Worm (Caenorhabditis elegans) whole organism, early embryonic: ENCODE data around the gene clec-4.

Experiments
- B0310.2 ChIP-seq: sonication (generic microtip); optimal IDR thresholded peaks from 2 replicates; lab custom pipeline; 2016; ENCODE audit warnings: mild to moderate bottlenecking, missing genetic modification characterization, missing compliant biosample characterization
- F13C5.2 ChIP-seq: sonication (generic microtip); optimal IDR thresholded peaks from 2 replicates; lab custom pipeline; 2017; ENCODE audit warnings: mild to moderate bottlenecking, missing genetic modification characterization, inconsistent platforms, missing compliant biosample characterization
- aly-1 ChIP-seq: sonication (generic microtip); optimal IDR thresholded peaks from 2 replicates; lab custom pipeline; 2016; ENCODE audit warnings: missing genetic modification characterization, missing compliant biosample characterization
- ama-1 ChIP-seq: fragments of 150-350 bp; optimal IDR thresholded peaks from 2 replicates; lab custom pipeline; 2014
- ceh-13 ChIP-seq: fragments of 200-800 bp; sonication (Bioruptor generic); optimal IDR thresholded peaks from 2 replicates; lab custom pipeline; 2018; ENCODE audit warnings: mild to moderate bottlenecking, missing genetic modification characterization, missing compliant biosample characterization
- ceh-36 ChIP-seq: sonication (generic microtip); optimal IDR thresholded peaks from 2 replicates; lab custom pipeline; 2016; ENCODE audit warnings: missing genetic modification characterization, inconsistent platforms, missing compliant biosample characterization
- ets-7 ChIP-seq: sonication (generic microtip); optimal IDR thresholded peaks from 2 replicates; lab custom pipeline; 2016; ENCODE audit warnings: missing genotype, missing genetic modification characterization, missing compliant biosample characterization
- flt-1 ChIP-seq: fragments of 200-800 bp; sonication (Bioruptor generic); IDR thresholded peaks from 2 replicates; pipeline ENCODE4 v1.3.6; 2022; ENCODE audit warnings: missing genetic modification characterization, missing compliant biosample characterization
- hmbx-1 ChIP-seq: sonication (generic microtip); optimal IDR thresholded peaks from 2 replicates; lab custom pipeline; 2016; ENCODE audit warnings: mild to moderate bottlenecking, missing genetic modification characterization, missing compliant biosample characterization
- hmg-4 ChIP-seq: fragments of 200-800 bp; sonication (Bioruptor generic); optimal IDR thresholded peaks from 2 replicates; lab custom pipeline; 2018; ENCODE audit warnings: mild to moderate bottlenecking, missing genetic modification characterization, missing compliant biosample characterization
- hnd-1 ChIP-seq: sonication (generic microtip); optimal IDR thresholded peaks from 2 replicates; lab custom pipeline; 2016; ENCODE audit warnings: missing genetic modification characterization, missing compliant biosample characterization
- pes-1 ChIP-seq: fragments of 200-800 bp; sonication (Bioruptor generic); IDR thresholded peaks from 2 replicates; pipeline ENCODE4 v1.3.6; 2022; ENCODE audit warnings: missing genetic modification reagents, missing genetic modification characterization, missing compliant biosample characterization
- scrt-1 ChIP-seq: fragments of 200-800 bp; sonication (Bioruptor generic); IDR thresholded peaks from 2 replicates; pipeline ENCODE4 v1.3.6; 2022; ENCODE audit warnings: missing genetic modification characterization, missing compliant biosample characterization
- sea-1 ChIP-seq: fragments of 200-800 bp; sonication (Bioruptor generic); conservative IDR thresholded peaks from 2 replicates; pipeline ENCODE4 v1.3.6; 2022; ENCODE audit warnings: missing genetic modification characterization, missing compliant biosample characterization
- tbx-11 ChIP-seq: fragments of 200-800 bp; sonication (Bioruptor generic); IDR thresholded peaks from 2 replicates; pipeline ENCODE4 v1.3.6; 2022; ENCODE audit warnings: missing genetic modification characterization, missing compliant biosample characterization
- tbx-37 ChIP-seq: fragments of 200-800 bp; sonication (Bioruptor generic); conservative IDR thresholded peaks from 2 replicates; pipeline ENCODE4 v1.3.6; 2022; ENCODE audit warnings: missing genetic modification reagents, missing genetic modification characterization, missing compliant biosample characterization
- tra-4 ChIP-seq: sonication (generic microtip); optimal IDR thresholded peaks from 2 replicates; lab custom pipeline; 2017; ENCODE audit warnings: missing genetic modification characterization, missing compliant biosample characterization

The clec-4 gene

ce11 chrII:12574668-12575067, 6.2 kb downstream of the clec-4 start, which contains the start of gene Y38E10A.3:
TSS of gene Y38E10A.3 (minus strand) at chrII:12574768.
- no peak for TF ChIP-seq tra-4 (tag; lab: Kevin White, UChicago)
- no peak for TF ChIP-seq scrt-1 (GFP tag; lab: Robert Waterston, UW)
- no peak for TF ChIP-seq aly-1 (tag; lab: Kevin White, UChicago)
- no peak for TF ChIP-seq flt-1 (GFP tag; lab: Robert Waterston, UW)
- TF ChIP-seq hnd-1 (tag; lab: Kevin White, UChicago) = no peak
- TF ChIP-seq hmg-4 (GFP tag; lab: Kevin White, UChicago) = no peak
- TF ChIP-seq ets-7 (tag; lab: Kevin White, UChicago) = no peak
- TF ChIP-seq tbx-37 (GFP tag; lab: Robert Waterston, UW) = no peak

- TF ChIP-seq hmg-4 (GFP tag; lab: Kevin White, UChicago) (no peak), sea-1 (GFP tag; lab: Robert Waterston, UW) (no peak), scrt-1 (GFP tag; lab: Robert Waterston, UW) (no peak), ets-7 (tag; lab: Kevin White, UChicago) (no peak), aly-1 (tag; lab: Kevin White, UChicago) (no peak), ceh-13 (GFP tag; lab: Kevin White, UChicago) (no peak), F13C5.2 (no peak), flt-1 (GFP tag; lab: Robert Waterston, UW) (no peak), pes-1 (GFP tag; lab: Robert Waterston, UW) (no peak), ceh-36 (no peak), tbx-37 (GFP tag; lab: Robert Waterston, UW) (no peak), tra-4 (tag; lab: Kevin White, UChicago) (no peak), hmbx-1 (tag; lab: Kevin White, UChicago) (no peak), B0310.2 (tag; lab: Kevin White, UChicago) (no peak), tbx-11 (GFP tag; lab: Robert Waterston, UW) (no peak), ama-1 (lab: Kevin White, UChicago) (no peak), hnd-1 (tag; lab: Kevin White, UChicago) (no peak)
Observed at ce11 chrII:12573541-12573940, 7.4 kb downstream of the clec-4 start, which contains the start of gene Y38E10A.2. TSS of gene Y38E10A.2 (minus strand) at chrII:12573641.

DNA sequence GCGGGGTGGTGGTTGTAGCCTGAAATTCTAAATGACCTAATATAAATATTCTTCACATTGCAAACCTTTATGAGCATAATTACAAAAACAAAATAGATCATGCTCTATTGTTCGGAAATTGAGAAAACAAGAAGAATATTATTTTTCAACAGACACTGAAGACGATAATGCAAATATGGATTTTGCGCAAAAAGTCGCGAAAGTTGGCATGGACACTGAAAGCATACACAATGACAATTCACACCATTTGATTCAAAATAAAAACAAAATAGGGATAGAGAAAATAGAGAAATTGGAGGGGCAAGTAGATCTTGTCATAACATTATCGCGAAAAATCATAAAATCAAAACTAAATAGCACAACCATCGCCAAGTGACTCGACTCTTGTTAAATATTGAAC, 8.2 kb downstream of the clec-4 start, which contains the start of gene Y38E10A.35:
Gene Y38E10A.35, minus strand, starts transcription at position 101 of the 400 bp plus-strand sequence.
- TF ChIP-seq scrt-1 (GFP tag; lab: Robert Waterston, UW) (no peak), hmg-4 (GFP tag; lab: Kevin White, UChicago) (no peak), B0310.2 (tag; lab: Kevin White, UChicago) (no peak), ama-1 (lab: Kevin White, UChicago) (no peak), hnd-1 (tag; lab: Kevin White, UChicago) (no peak), pes-1 (GFP tag; lab: Robert Waterston, UW) (no peak), tra-4 (tag; lab: Kevin White, UChicago) (no peak), ceh-36 (no peak), flt-1 (GFP tag; lab: Robert Waterston, UW) (no peak), tbx-11 (GFP tag; lab: Robert Waterston, UW) (no peak), ceh-13 (GFP tag; lab: Kevin White, UChicago) (no peak), tbx-37 (GFP tag; lab: Robert Waterston, UW) (no peak)

DNA sequence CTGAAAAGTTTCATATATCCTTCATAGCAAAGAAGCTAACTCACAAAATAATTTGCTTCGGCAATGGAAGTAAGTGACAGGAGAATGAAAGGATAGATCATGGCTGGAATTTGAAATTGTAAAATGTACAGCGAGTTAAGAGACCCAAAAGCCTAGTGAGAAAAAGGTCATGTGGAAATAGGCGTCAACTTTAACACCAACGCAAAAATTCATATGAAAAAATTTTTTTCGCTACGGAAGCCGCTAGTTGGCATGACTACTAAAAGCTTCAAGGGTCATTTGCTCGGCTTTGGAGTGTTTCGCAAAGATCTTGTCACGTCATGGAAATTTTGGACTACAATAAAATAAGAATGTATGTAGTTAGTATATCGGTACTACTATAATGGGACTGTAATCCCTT, 10.4 kb downstream of the clec-4 start, which contains the start of gene Y38E10A.1:
Gene Y38E10A.1, minus strand, starts transcription at position 101 of the 400 bp plus-strand sequence.
- TF ChIP-seq aly-1 (tag; lab: Kevin White, UChicago) (no peak), ceh-36 (no peak), pes-1 (GFP tag; lab: Robert Waterston, UW) (no peak), F13C5.2 (no peak)

DNA sequence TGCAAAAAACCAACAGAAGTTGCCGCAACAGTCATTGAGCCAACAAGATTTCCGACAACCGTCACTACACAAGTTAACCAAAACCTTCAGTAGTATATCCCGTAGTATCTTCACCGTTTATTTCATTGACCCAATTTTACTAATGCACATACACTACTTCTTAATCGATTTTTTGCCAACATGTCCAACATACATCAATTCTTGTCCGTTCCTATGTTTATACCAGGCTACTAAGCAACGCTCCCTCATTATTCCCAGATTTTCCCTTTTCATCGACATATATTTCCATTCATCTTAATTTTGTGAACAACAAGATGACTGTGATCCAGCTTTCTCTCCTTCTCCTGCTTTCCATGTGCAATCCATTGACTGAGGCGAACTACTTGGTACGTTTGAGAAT, 15.1 kb downstream of the clec-4 start, which contains the start of gene F49C5.7:
Gene F49C5.7, plus strand, starts transcription at position 301 of the 400 bp plus-strand sequence.
- no peak for TF ChIP-seq tbx-11 (GFP tag; lab: Robert Waterston, UW)
- TF ChIP-seq pes-1 (GFP tag; lab: Robert Waterston, UW) = no peak
- TF ChIP-seq B0310.2 (tag; lab: Kevin White, UChicago) = no peak
- no peak for TF ChIP-seq ets-7 (tag; lab: Kevin White, UChicago)
- TF ChIP-seq tra-4 (tag; lab: Kevin White, UChicago) = no peak
- TF ChIP-seq sea-1 (GFP tag; lab: Robert Waterston, UW) = no peak
- no peak for TF ChIP-seq ceh-13 (GFP tag; lab: Kevin White, UChicago)
- no peak for TF ChIP-seq hmbx-1 (tag; lab: Kevin White, UChicago)
- TF ChIP-seq hmg-4 (GFP tag; lab: Kevin White, UChicago) = no peak
- TF ChIP-seq ama-1 (lab: Kevin White, UChicago) = no peak
- no peak for TF ChIP-seq aly-1 (tag; lab: Kevin White, UChicago)
- TF ChIP-seq F13C5.2 = no peak
- TF ChIP-seq scrt-1 (GFP tag; lab: Robert Waterston, UW) = no peak
- TF ChIP-seq flt-1 (GFP tag; lab: Robert Waterston, UW) = no peak

DNA sequence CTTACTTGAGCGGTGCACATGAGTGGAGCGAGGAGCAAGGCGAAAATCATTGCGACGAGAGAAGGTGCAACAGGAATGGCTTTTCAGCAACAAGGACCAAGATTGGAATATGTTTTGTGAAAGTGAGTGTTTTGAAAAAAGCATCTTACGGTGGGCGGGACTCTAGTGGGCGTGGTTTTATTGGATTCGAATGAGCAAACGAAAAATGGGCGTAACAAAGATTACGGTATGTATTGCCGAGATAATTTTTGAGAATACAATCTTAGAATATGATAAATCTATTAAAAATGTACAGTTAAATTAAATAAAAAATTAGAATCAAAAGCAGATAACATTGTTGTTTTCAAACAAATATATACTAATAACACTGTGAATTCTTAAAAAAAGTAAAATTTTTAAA, 20.7 kb downstream of the clec-4 start, which contains the start of gene F49C5.12:
Gene F49C5.12, minus strand, starts transcription at position 101 of the 400 bp plus-strand sequence.
- TF ChIP-seq F13C5.2 (no peak), tbx-37 (GFP tag; lab: Robert Waterston, UW) (no peak), scrt-1 (GFP tag; lab: Robert Waterston, UW) (no peak), tra-4 (tag; lab: Kevin White, UChicago) (no peak), sea-1 (GFP tag; lab: Robert Waterston, UW) (no peak), hmbx-1 (tag; lab: Kevin White, UChicago) (no peak), pes-1 (GFP tag; lab: Robert Waterston, UW) (no peak), tbx-11 (GFP tag; lab: Robert Waterston, UW) (no peak), flt-1 (GFP tag; lab: Robert Waterston, UW) (no peak), ceh-13 (GFP tag; lab: Kevin White, UChicago) (no peak), aly-1 (tag; lab: Kevin White, UChicago) (no peak), hmg-4 (GFP tag; lab: Kevin White, UChicago) (no peak), B0310.2 (tag; lab: Kevin White, UChicago) (no peak), ceh-36 (no peak), ets-7 (tag; lab: Kevin White, UChicago) (no peak), ama-1 (lab: Kevin White, UChicago) (no peak), hnd-1 (tag; lab: Kevin White, UChicago) (no peak)
